Fruit fly (Drosophila melanogaster) S2 (cell line): ENCODE measurements around the gene CG34244.

Experiments
- CG8478 ChIP-seq: fragments of >200 bp; optimal IDR thresholded peaks from 2 replicates; lab custom pipeline; 2018
- CTCF ChIP-seq, 2 experiments: fragments of >200 bp; optimal IDR thresholded peaks; 2 replicates each; lab custom pipeline; 2018

dm6 chr3L:14189431-14189830 lies 46.3 kb downstream of the CG34244 start, which contains the start of gene nan:
- no peak for TF ChIP-seq CTCF (optimal IDR thresholded peaks at IDR 0.05; lab: Kevin White, UChicago)
- TF ChIP-seq CG8478 (lab: Kevin White, UChicago), result no peak
